Worm (Caenorhabditis elegans): ENCODE measurements around the gene Y48G9A.11.
"Not testable (repeated sequence)": the region's sequence is repeated elsewhere in the genome, so short reads cannot be mapped to it uniquely, and the experiment has no call there.

Gene Y48G9A.11

ce11 chrIII:2098185-2098584, 18.5 kb downstream of the Y48G9A.11 start:
- TF ChIP-seq ceh-13 (GFP tag; optimal IDR thresholded peaks at IDR 0.05) (no peak), hnd-1 (tag; optimal IDR thresholded peaks at IDR 0.05) (no peak), F13C5.2 (tag; optimal IDR thresholded peaks at IDR 0.05) (no peak), hmbx-1 (tag; optimal IDR thresholded peaks at IDR 0.05) (no peak), flt-1 (GFP tag; IDR thresholded peaks at IDR 0.05) (no peak)

ce11 chrIII:2092409-2092808, 24.3 kb downstream of the Y48G9A.11 start, which contains the start of gene Y48G9A.9:
TSS of gene Y48G9A.9 (plus strand) at chrIII:2092709.
- no peak for TF ChIP-seq ets-7 (tag; optimal IDR thresholded peaks at IDR 0.05)
- no peak for TF ChIP-seq flt-1 (GFP tag; IDR thresholded peaks at IDR 0.05)
- no peak for TF ChIP-seq aly-1 (tag; optimal IDR thresholded peaks at IDR 0.05)
- TF ChIP-seq hmbx-1 (tag; optimal IDR thresholded peaks at IDR 0.05) = no peak

ce11 chrIII:2091367-2091766, 25.3 kb downstream of the Y48G9A.11 start:
- TF ChIP-seq scrt-1 (GFP tag; IDR thresholded peaks at IDR 0.05) = no peak
- TF ChIP-seq ceh-13 (GFP tag; optimal IDR thresholded peaks at IDR 0.05) = no peak
- no peak for TF ChIP-seq pes-1 (GFP tag; IDR thresholded peaks at IDR 0.05)
- TF ChIP-seq sea-1 (GFP tag; conservative IDR thresholded peaks at IDR 0.05) = no peak
- TF ChIP-seq ama-1 (optimal IDR thresholded peaks at IDR 0.05) = no peak
- TF ChIP-seq aly-1 (tag; optimal IDR thresholded peaks at IDR 0.05) = no peak
- TF ChIP-seq flt-1 (GFP tag; IDR thresholded peaks at IDR 0.05) = no peak
- TF ChIP-seq tbx-11 (GFP tag; IDR thresholded peaks at IDR 0.05) = no peak
- no peak for TF ChIP-seq tbx-37 (GFP tag; conservative IDR thresholded peaks at IDR 0.05)
- TF ChIP-seq ceh-36 (tag; optimal IDR thresholded peaks at IDR 0.05) = no peak

ce11 chrIII:2090695-2091094, 26.0 kb downstream of the Y48G9A.11 start:
- TF ChIP-seq pes-1 (GFP tag; IDR thresholded peaks at IDR 0.05) = no peak
- TF ChIP-seq ets-7 (tag; optimal IDR thresholded peaks at IDR 0.05) = no peak
- TF ChIP-seq tra-4 (tag; optimal IDR thresholded peaks at IDR 0.05) = no peak
- no peak for TF ChIP-seq ceh-36 (tag; optimal IDR thresholded peaks at IDR 0.05)

- no peak for TF ChIP-seq F13C5.2 (tag; optimal IDR thresholded peaks at IDR 0.05)
- no peak for TF ChIP-seq aly-1 (tag; optimal IDR thresholded peaks at IDR 0.05)
- no peak for TF ChIP-seq ets-7 (tag; optimal IDR thresholded peaks at IDR 0.05)
- TF ChIP-seq flt-1 (GFP tag; IDR thresholded peaks at IDR 0.05) = no peak
- TF ChIP-seq B0310.2 (tag; optimal IDR thresholded peaks at IDR 0.05) = no peak
- no peak for TF ChIP-seq tbx-11 (GFP tag; IDR thresholded peaks at IDR 0.05)
- TF ChIP-seq pes-1 (GFP tag; IDR thresholded peaks at IDR 0.05) = no peak
- TF ChIP-seq tbx-37 (GFP tag; conservative IDR thresholded peaks at IDR 0.05) = no peak
- TF ChIP-seq scrt-1 (GFP tag; IDR thresholded peaks at IDR 0.05) = no peak
- TF ChIP-seq tra-4 (tag; optimal IDR thresholded peaks at IDR 0.05) = no peak
- no peak for TF ChIP-seq ama-1 (optimal IDR thresholded peaks at IDR 0.05)
- no peak for TF ChIP-seq hmbx-1 (tag; optimal IDR thresholded peaks at IDR 0.05)
- no peak for TF ChIP-seq sea-1 (GFP tag; conservative IDR thresholded peaks at IDR 0.05)
- TF ChIP-seq hmg-4 (GFP tag; optimal IDR thresholded peaks at IDR 0.05) = no peak
Observed at ce11 chrIII:2089453-2089852, 27.2 kb downstream of the Y48G9A.11 start.

ce11 chrIII:2084829-2085228, 31.9 kb downstream of the Y48G9A.11 start:
- TF ChIP-seq tra-4 (tag; optimal IDR thresholded peaks at IDR 0.05) (no peak), F13C5.2 (tag; optimal IDR thresholded peaks at IDR 0.05) (no peak), pes-1 (GFP tag; IDR thresholded peaks at IDR 0.05) (no peak), ceh-36 (tag; optimal IDR thresholded peaks at IDR 0.05) (no peak)

- TF ChIP-seq tbx-37 (GFP tag; conservative IDR thresholded peaks at IDR 0.05); hmg-4 (GFP tag; optimal IDR thresholded peaks at IDR 0.05); ceh-13 (GFP tag; optimal IDR thresholded peaks at IDR 0.05): not testable (repeated sequence)
Observed at ce11 chrIII:2082519-2082918, 34.2 kb downstream of the Y48G9A.11 start, which contains the start of gene cpt-3. TSS of gene cpt-3 (plus strand) at chrIII:2082819.

- TF ChIP-seq B0310.2 (tag; optimal IDR thresholded peaks at IDR 0.05) = no peak
- no peak for TF ChIP-seq ceh-36 (tag; optimal IDR thresholded peaks at IDR 0.05)
- TF ChIP-seq F13C5.2 (tag; optimal IDR thresholded peaks at IDR 0.05) = no peak
- TF ChIP-seq tbx-37 (GFP tag; conservative IDR thresholded peaks at IDR 0.05) = no peak
- no peak for TF ChIP-seq ceh-13 (GFP tag; optimal IDR thresholded peaks at IDR 0.05)
- no peak for TF ChIP-seq aly-1 (tag; optimal IDR thresholded peaks at IDR 0.05)
- TF ChIP-seq sea-1 (GFP tag; conservative IDR thresholded peaks at IDR 0.05) = no peak
- TF ChIP-seq tra-4 (tag; optimal IDR thresholded peaks at IDR 0.05) = no peak
- TF ChIP-seq hnd-1 (tag; optimal IDR thresholded peaks at IDR 0.05) = no peak
- TF ChIP-seq hmg-4 (GFP tag; optimal IDR thresholded peaks at IDR 0.05) = no peak
- no peak for TF ChIP-seq ama-1 (optimal IDR thresholded peaks at IDR 0.05)
Observed at ce11 chrIII:2076546-2077134, 40.1 kb downstream of the Y48G9A.11 start, which contains the start of gene Y39A3A.4. TSS of gene Y39A3A.4 (minus strand) at chrIII:2076596.

- no peak for TF ChIP-seq hmg-4 (GFP tag; optimal IDR thresholded peaks at IDR 0.05)
- TF ChIP-seq ceh-13 (GFP tag; optimal IDR thresholded peaks at IDR 0.05) = no peak
- no peak for TF ChIP-seq aly-1 (tag; optimal IDR thresholded peaks at IDR 0.05)
- TF ChIP-seq hmbx-1 (tag; optimal IDR thresholded peaks at IDR 0.05) = no peak
- no peak for TF ChIP-seq tbx-37 (GFP tag; conservative IDR thresholded peaks at IDR 0.05)
- TF ChIP-seq hnd-1 (tag; optimal IDR thresholded peaks at IDR 0.05) = no peak
- TF ChIP-seq sea-1 (GFP tag; conservative IDR thresholded peaks at IDR 0.05) = no peak
- no peak for TF ChIP-seq ets-7 (tag; optimal IDR thresholded peaks at IDR 0.05)
Observed at ce11 chrIII:2068248-2068647, 48.4 kb downstream of the Y48G9A.11 start, which contains the start of gene Y39A3A.3. TSS of gene Y39A3A.3 (minus strand) at chrIII:2068348.
